Fruit fly (Drosophila melanogaster): ENCODE measurements around the gene Asciz.

The Asciz gene

DNA sequence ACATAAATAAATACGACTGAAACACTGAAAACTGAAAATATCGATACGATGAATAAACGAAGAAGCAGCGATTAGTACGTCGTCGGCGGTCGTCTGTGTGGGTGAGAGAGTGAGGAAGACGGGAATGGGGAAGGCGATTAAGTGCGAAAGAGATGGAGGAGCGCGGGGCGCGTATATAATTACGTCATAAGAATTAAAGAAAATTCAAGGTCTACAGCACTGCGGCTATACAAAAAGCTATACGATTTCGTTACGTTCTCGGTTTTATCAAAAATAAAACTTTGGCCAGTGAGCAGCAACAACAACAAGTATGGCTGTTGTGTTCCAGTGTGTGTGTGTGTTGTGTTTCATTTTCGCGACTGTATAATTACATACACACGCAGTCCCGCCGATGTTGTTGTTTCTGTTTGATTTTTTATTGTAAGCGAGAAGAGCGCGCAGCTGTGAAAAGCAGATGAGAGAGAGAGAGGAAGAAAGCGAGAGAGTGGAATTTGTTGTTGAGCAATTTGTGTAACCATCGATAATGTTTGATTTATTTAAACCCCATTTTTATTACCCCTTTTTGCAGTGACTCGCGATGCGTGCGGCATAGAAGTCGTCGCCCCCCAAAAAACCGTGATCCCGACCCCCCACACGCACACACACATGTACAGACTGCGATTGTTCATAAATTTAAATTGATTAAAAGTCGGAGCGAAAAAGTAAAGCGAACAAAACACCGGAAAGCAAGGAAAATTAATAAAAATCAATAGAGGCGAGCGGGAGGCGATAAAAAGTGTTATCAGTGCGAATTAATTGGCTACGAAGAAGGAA lies 16.8 kb downstream of the Asciz start (continued):
- no peak for TF ChIP-seq wdn (GFP tag; IDR thresholded peaks at IDR 0.05)
- TF ChIP-seq grau (tag; optimal IDR thresholded peaks at IDR 0.05): no peak
- peak; percentile 45 for TF ChIP-seq CG4328 (GFP tag; optimal IDR thresholded peaks at IDR 0.05)
- TF ChIP-seq CG6175 (GFP tag; IDR thresholded peaks at IDR 0.05): no peak
- TF ChIP-seq Awh (GFP tag; IDR thresholded peaks at IDR 0.05): no peak
- TF ChIP-seq hkb (optimal IDR thresholded peaks at IDR 0.05): no peak
- TF ChIP-seq hkb (GFP tag; IDR thresholded peaks at IDR 0.05): no peak
- TF ChIP-seq CG17912 (GFP tag; optimal IDR thresholded peaks at IDR 0.05): peak; percentile 23
- no peak for TF ChIP-seq CG11695 (GFP tag; IDR thresholded peaks at IDR 0.05)
- no peak for TF ChIP-seq Hey (tag; optimal IDR thresholded peaks at IDR 0.05)
- TF ChIP-seq YL-1 (GFP tag; optimal IDR thresholded peaks at IDR 0.05): peak; percentile 85
- no peak for TF ChIP-seq CG7271 (tag; optimal IDR thresholded peaks at IDR 0.05)
- peak; percentile 99 for TF ChIP-seq abd-A (tag; optimal IDR thresholded peaks at IDR 0.05)
- peak; percentile 8 for TF ChIP-seq caup (GFP tag; optimal IDR thresholded peaks at IDR 0.05; ENCODE audit: severe bottlenecking)
- TF ChIP-seq HmgZ (tag; optimal IDR thresholded peaks at IDR 0.05): peak; percentile 50
- TF ChIP-seq zen (tag; optimal IDR thresholded peaks at IDR 0.05): peak; percentile 28
- TF ChIP-seq CG17829 (tag; optimal IDR thresholded peaks at IDR 0.05): no peak
- TF ChIP-seq CG11398 (GFP tag; optimal IDR thresholded peaks at IDR 0.05): no peak
- no peak for TF ChIP-seq her (GFP tag; optimal IDR thresholded peaks at IDR 0.05)
- no peak for TF ChIP-seq slp2 (GFP tag; optimal IDR thresholded peaks at IDR 0.05)
- TF ChIP-seq lmd (GFP tag; IDR thresholded peaks at IDR 0.05): no peak
- no peak for TF ChIP-seq dati (GFP tag; IDR thresholded peaks at IDR 0.05)
- peak; percentile 51; the same call in 1 of the 2 replicates for TF ChIP-seq amos (GFP tag; IDR thresholded peaks at IDR 0.05; ENCODE audit: partially characterized antibody)
- TF ChIP-seq cg (GFP tag; optimal IDR thresholded peaks at IDR 0.05): peak; percentile 93
- no peak for TF ChIP-seq Gsc (GFP tag; IDR thresholded peaks at IDR 0.05)
- no peak for TF ChIP-seq ro (GFP tag; IDR thresholded peaks at IDR 0.05)
- TF ChIP-seq hb (GFP tag; IDR thresholded peaks at IDR 0.05; ENCODE audit: partially characterized antibody): no peak
- peak; percentile 96 for TF ChIP-seq CG10543 (GFP tag; optimal IDR thresholded peaks at IDR 0.05)
- TF ChIP-seq Bgb (GFP tag; IDR thresholded peaks at IDR 0.05; ENCODE audit: partially characterized antibody): peak; percentile 52; the same call in 1 of the 2 replicates
- TF ChIP-seq CG12744 (GFP tag; optimal IDR thresholded peaks at IDR 0.05): no peak
- no peak for TF ChIP-seq trem (tag; optimal IDR thresholded peaks at IDR 0.05)
- TF ChIP-seq CG32772 (GFP tag; IDR thresholded peaks at IDR 0.05): no peak
- TF ChIP-seq sr (GFP tag; IDR thresholded peaks at IDR 0.05): peak; percentile 86
- no peak for TF ChIP-seq CG10267 (tag; optimal IDR thresholded peaks at IDR 0.05)
- TF ChIP-seq Vsx1 (GFP tag; optimal IDR thresholded peaks at IDR 0.05): no peak
- no peak for TF ChIP-seq CG31388 (GFP tag; optimal IDR thresholded peaks at IDR 0.05)
- no peak for TF ChIP-seq CoRest (tag; optimal IDR thresholded peaks at IDR 0.05)
- TF ChIP-seq Hr78 (GFP tag; optimal IDR thresholded peaks at IDR 0.05): no peak
- no peak for TF ChIP-seq ase (GFP tag; IDR thresholded peaks at IDR 0.05)
- TF ChIP-seq Rx (GFP tag; IDR thresholded peaks at IDR 0.05): no peak
- no peak for TF ChIP-seq btn (GFP tag; optimal IDR thresholded peaks at IDR 0.05)
- TF ChIP-seq CG6791 (GFP tag; IDR thresholded peaks at IDR 0.05; ENCODE audit: partially characterized antibody): no peak
- no peak for TF ChIP-seq tup (GFP tag; optimal IDR thresholded peaks at IDR 0.05)
- no peak for TF ChIP-seq Optix (GFP tag; IDR thresholded peaks at IDR 0.05)
- TF ChIP-seq CG10979 (tag; optimal IDR thresholded peaks at IDR 0.05): no peak
- no peak for TF ChIP-seq CG3726 (GFP tag; IDR thresholded peaks at IDR 0.05)
- TF ChIP-seq fru (optimal IDR thresholded peaks at IDR 0.05): no peak
- TF ChIP-seq HHEX (GFP tag; optimal IDR thresholded peaks at IDR 0.05): peak; percentile 16
- TF ChIP-seq psq (GFP tag; optimal IDR thresholded peaks at IDR 0.05): no peak
- TF ChIP-seq vfl (GFP tag; optimal IDR thresholded peaks at IDR 0.05): no peak
